Worm (Caenorhabditis elegans): ENCODE results near the gene F31E3.2.

- TF ChIP-seq snpc-4 (tag; optimal IDR thresholded peaks at IDR 0.05): no peak
- no peak for TF ChIP-seq lin-13 (tag; optimal IDR thresholded peaks at IDR 0.05)
- TF ChIP-seq elt-1 (tag; optimal IDR thresholded peaks at IDR 0.05; ENCODE audit: borderline replicate concordance, insufficient read depth): no peak
- no peak for TF ChIP-seq nhr-28 (tag; optimal IDR thresholded peaks at IDR 0.05)
- TF ChIP-seq ces-1 (GFP tag; optimal IDR thresholded peaks at IDR 0.05): no peak
- TF ChIP-seq unc-39 (tag; optimal IDR thresholded peaks at IDR 0.05): no peak
- TF ChIP-seq nhr-12 (tag; optimal IDR thresholded peaks at IDR 0.05): no peak
- TF ChIP-seq lsy-2 (tag; optimal IDR thresholded peaks at IDR 0.05): no peak
- no peak for TF ChIP-seq unc-62 (GFP tag; optimal IDR thresholded peaks at IDR 0.05)
- no peak for TF ChIP-seq elt-3 (tag; optimal IDR thresholded peaks at IDR 0.05)
- no peak for TF ChIP-seq nhr-76 (tag; optimal IDR thresholded peaks at IDR 0.05)
- no peak for TF ChIP-seq nhr-237 (tag; optimal IDR thresholded peaks at IDR 0.05)
- no peak for TF ChIP-seq unc-120 (tag; optimal IDR thresholded peaks at IDR 0.05; ENCODE audit: poor library complexity, severe bottlenecking)
- TF ChIP-seq sptf-1 (tag; optimal IDR thresholded peaks at IDR 0.05): no peak
Observed at ce11 chrIII:6974952-6975351, 1.2 kb downstream of the F31E3.2 start.

Measured in whole organism, mixed stage, embryonic.